Fruit fly (Drosophila melanogaster) whole organism, adult: ENCODE data around the gene CG14270.

ENCODE experiments used
- CG33017 ChIP-seq: fragments of 200-800 bp; sonication (Bioruptor generic); optimal IDR thresholded peaks from 2 replicates; lab custom pipeline; 2018; ENCODE audit warnings: missing biosample characterization, mild to moderate bottlenecking, missing genetic modification characterization, moderate library complexity
- Mnt ChIP-seq: fragments of 200-800 bp; sonication (Bioruptor generic); optimal IDR thresholded peaks from 2 replicates; lab custom pipeline; 2016; ENCODE audit warnings: missing biosample characterization, mild to moderate bottlenecking, missing genetic modification characterization
- bab1 ChIP-seq: fragments of 200-800 bp; sonication (Bioruptor generic); optimal IDR thresholded peaks from 3 replicates; lab custom pipeline; 2019; ENCODE audit warnings: missing biosample characterization, mild to moderate bottlenecking, missing genetic modification characterization, moderate library complexity
- cic ChIP-seq: fragments of 200-800 bp; sonication (Bioruptor generic); optimal IDR thresholded peaks from 2 replicates; lab custom pipeline; 2017; ENCODE audit warnings: missing biosample characterization, mild to moderate bottlenecking, missing genetic modification characterization, moderate library complexity
- cnc ChIP-seq, 2 experiments: fragments of >200 bp; optimal IDR thresholded peaks; 2 replicates each; lab custom pipeline; 2017
- kay ChIP-seq: fragments of 200-800 bp; sonication (Bioruptor generic); peaks from one replicate; lab custom pipeline; 2016; ENCODE audit warnings: missing biosample characterization, missing genetic modification characterization, borderline replicate concordance

DNA sequence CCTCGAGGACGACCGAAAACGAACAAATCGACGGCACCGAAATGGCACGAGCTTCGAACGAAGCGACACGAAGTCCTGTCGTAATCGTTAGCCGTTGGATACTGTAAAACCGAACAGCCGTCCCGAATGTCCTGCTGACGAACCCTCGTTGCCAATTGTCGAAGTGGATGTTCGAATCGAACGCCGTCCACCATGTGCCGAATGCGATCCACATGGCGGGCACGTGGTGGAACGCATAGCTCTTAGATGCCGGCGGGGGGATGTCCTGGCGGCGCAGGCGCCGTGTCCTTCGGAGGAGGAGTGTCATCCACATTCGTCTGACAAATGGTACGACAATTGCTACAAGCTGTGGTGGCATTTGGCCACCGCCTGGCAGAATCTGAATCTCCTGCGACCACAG lies 45.5 kb upstream of the CG14270 start:
- TF ChIP-seq bab1 (GFP tag; lab: Kevin White, UChicago): no peak
- TF ChIP-seq cic: no peak
- no peak for TF ChIP-seq cnc (optimal IDR thresholded peaks at IDR 0.05; lab: Kevin White, UChicago)
- TF ChIP-seq kay (GFP tag; lab: Kevin White, UChicago): no peak
- no peak for TF ChIP-seq CG33017 (tag; lab: Kevin White, UChicago)
- TF ChIP-seq Mnt: peak; percentile 88
